Worm (Caenorhabditis elegans): ENCODE results near the gene C14C6.6.
A peak's percentile ranks its signal among the peaks of the same experiment; 100 is the strongest.

C14C6.6 gene

DNA sequence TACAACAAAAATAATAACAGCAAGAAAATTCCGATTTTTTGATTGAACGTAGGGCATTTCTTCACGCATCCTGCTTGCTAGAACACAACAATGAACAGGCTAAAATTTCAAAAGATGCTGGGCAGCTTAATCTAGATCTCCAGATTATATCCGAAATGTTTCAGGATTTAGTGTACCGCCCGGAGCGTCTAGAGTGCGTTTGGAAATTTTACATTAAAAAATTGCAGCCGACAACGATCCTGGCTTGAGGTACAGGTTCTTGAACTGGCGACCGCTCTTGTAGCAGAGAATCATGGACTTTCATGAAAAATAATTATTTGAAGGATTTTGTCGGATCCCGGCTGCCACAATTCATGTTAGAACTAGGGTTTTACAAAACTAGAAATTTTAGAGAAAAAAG, at the start of gene C14C6.6:
C14C6.6 (minus strand) TSS at position 101 of the 400 bp plus-strand sequence.
- no peak for TF ChIP-seq mep-1 (tag; optimal IDR thresholded peaks at IDR 0.05)
- no peak for TF ChIP-seq drap-1 (GFP tag; optimal IDR thresholded peaks at IDR 0.05)
- TF ChIP-seq elt-1 (tag; optimal IDR thresholded peaks at IDR 0.05; ENCODE audit: borderline replicate concordance, insufficient read depth), result no peak
- TF ChIP-seq nhr-12 (tag; optimal IDR thresholded peaks at IDR 0.05), result no peak
- no peak for TF ChIP-seq snpc-4 (tag; optimal IDR thresholded peaks at IDR 0.05)
- no peak for TF ChIP-seq flh-1 (GFP tag; optimal IDR thresholded peaks at IDR 0.05)

DNA sequence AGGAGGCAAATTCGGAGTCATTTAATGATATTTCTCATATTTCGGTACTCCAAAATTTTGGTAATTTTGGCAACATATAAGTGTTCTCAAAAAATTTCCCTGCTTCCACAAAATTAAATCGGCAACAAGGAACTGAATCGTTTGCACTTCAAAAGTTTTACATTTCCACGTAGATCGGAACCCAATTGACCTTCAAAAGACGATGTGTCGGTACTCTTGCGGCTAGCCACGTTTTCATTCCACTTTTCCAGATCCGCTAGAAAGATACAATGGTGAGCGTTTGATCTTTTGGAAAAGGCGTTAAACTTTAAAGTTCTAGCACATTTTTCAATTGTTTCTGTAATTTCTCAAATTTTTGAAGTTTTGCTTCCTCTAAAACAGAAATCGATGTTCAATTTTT, 49.0 kb upstream of the C14C6.6 start:
- TF ChIP-seq bed-3 (GFP tag; optimal IDR thresholded peaks at IDR 0.05) (no peak), flh-1 (GFP tag; optimal IDR thresholded peaks at IDR 0.05) (no peak), nhr-237 (tag; optimal IDR thresholded peaks at IDR 0.05) (no peak), zip-8 (tag; optimal IDR thresholded peaks at IDR 0.05) (no peak), elt-3 (tag; optimal IDR thresholded peaks at IDR 0.05) (no peak), snpc-4 (tag; optimal IDR thresholded peaks at IDR 0.05) (no peak)

DNA sequence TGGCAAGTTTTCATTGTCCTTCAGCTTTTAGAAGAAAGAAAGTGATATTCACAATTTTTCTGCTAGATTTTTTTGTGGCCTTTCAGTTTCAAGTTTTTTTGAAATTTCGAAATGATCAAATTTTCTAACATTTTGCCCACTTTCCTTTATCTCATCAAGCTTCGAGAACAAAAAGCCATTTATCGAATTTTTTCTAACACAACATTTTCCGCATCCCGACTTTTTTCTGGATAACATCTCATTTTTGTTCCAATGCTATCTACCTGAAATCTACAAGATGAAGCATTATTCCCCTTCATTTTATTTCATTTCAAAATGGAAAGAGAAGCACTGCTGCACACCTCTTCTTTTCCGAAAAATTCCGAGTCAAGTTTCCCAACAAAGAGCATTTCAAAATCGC, 45.1 kb upstream of the C14C6.6 start, which contains the start of gene ZK488.5:
ZK488.5 (plus strand) TSS at position 301 of the 400 bp plus-strand sequence.
- TF ChIP-seq mep-1 (tag; optimal IDR thresholded peaks at IDR 0.05), result no peak
- no peak for TF ChIP-seq nhr-2 (tag; optimal IDR thresholded peaks at IDR 0.05)
- TF ChIP-seq sem-2 (GFP tag; optimal IDR thresholded peaks at IDR 0.05), result no peak
- TF ChIP-seq ces-1 (GFP tag; optimal IDR thresholded peaks at IDR 0.05), result no peak
- no peak for TF ChIP-seq ztf-11 (tag; optimal IDR thresholded peaks at IDR 0.05)
- no peak for TF ChIP-seq mls-2 (tag; optimal IDR thresholded peaks at IDR 0.05)
- TF ChIP-seq ceh-83 (GFP tag; optimal IDR thresholded peaks at IDR 0.05), result no peak
- TF ChIP-seq mab-5 (tag; optimal IDR thresholded peaks at IDR 0.05), result no peak
- TF ChIP-seq elt-1 (tag; optimal IDR thresholded peaks at IDR 0.05; ENCODE audit: borderline replicate concordance, insufficient read depth), result no peak
- no peak for TF ChIP-seq nhr-76 (tag; optimal IDR thresholded peaks at IDR 0.05)
- no peak for TF ChIP-seq elt-3 (tag; optimal IDR thresholded peaks at IDR 0.05)
- TF ChIP-seq nhr-12 (tag; optimal IDR thresholded peaks at IDR 0.05), result no peak
- no peak for TF ChIP-seq snpc-4 (tag; optimal IDR thresholded peaks at IDR 0.05)
- TF ChIP-seq ceh-39 (tag; optimal IDR thresholded peaks at IDR 0.05), result no peak
- TF ChIP-seq hlh-1 (tag; optimal IDR thresholded peaks at IDR 0.05), result no peak
- no peak for TF ChIP-seq M03D4.4 (tag; optimal IDR thresholded peaks at IDR 0.05)

ce11 chrV:590182-590581, 42.3 kb upstream of the C14C6.6 start, which contains the start of gene ZK488.6:
ZK488.6 (plus strand) TSS chrV:590482.
- no peak for TF ChIP-seq mls-2 (tag; optimal IDR thresholded peaks at IDR 0.05)
- no peak for TF ChIP-seq drap-1 (GFP tag; optimal IDR thresholded peaks at IDR 0.05)
- no peak for TF ChIP-seq unc-39 (tag; optimal IDR thresholded peaks at IDR 0.05)
- no peak for TF ChIP-seq flh-1 (GFP tag; optimal IDR thresholded peaks at IDR 0.05)
- no peak for TF ChIP-seq mep-1 (tag; optimal IDR thresholded peaks at IDR 0.05)
- TF ChIP-seq nhr-12 (tag; optimal IDR thresholded peaks at IDR 0.05), result no peak
- TF ChIP-seq ceh-43 (GFP tag; optimal IDR thresholded peaks at IDR 0.05), result no peak
- no peak for TF ChIP-seq cnd-1 (tag; optimal IDR thresholded peaks at IDR 0.05)
- no peak for TF ChIP-seq nhr-28 (tag; optimal IDR thresholded peaks at IDR 0.05)
- no peak for TF ChIP-seq lin-13 (tag; optimal IDR thresholded peaks at IDR 0.05)
- no peak for TF ChIP-seq tbx-8 (GFP tag; optimal IDR thresholded peaks at IDR 0.05)
- TF ChIP-seq lin-32 (GFP tag; optimal IDR thresholded peaks at IDR 0.05), result no peak

DNA sequence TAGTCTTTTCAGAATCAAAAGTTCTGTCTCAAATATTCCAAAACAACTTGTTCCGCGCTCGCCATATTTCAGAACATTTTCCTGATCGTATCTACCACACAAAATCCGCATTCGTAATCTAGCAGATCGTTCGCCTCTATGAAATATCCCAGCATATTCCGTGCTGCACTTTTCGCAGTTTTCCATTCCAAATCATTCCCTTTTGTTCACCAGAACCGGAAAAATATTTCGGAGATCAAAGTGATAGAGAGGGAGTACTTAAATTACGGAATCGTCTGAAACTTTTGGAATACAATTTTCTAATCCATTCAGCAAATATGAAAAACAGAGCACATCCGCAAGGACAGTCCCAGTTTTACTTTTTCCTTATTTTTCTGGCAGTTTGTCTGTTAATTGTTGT, 39.9 kb upstream of the C14C6.6 start, which contains the start of gene K06H6.1:
K06H6.1 (plus strand) TSS at position 301 of the 400 bp plus-strand sequence.
- TF ChIP-seq cnd-1 (tag; optimal IDR thresholded peaks at IDR 0.05) (no peak), hlh-1 (tag; optimal IDR thresholded peaks at IDR 0.05) (no peak)

DNA sequence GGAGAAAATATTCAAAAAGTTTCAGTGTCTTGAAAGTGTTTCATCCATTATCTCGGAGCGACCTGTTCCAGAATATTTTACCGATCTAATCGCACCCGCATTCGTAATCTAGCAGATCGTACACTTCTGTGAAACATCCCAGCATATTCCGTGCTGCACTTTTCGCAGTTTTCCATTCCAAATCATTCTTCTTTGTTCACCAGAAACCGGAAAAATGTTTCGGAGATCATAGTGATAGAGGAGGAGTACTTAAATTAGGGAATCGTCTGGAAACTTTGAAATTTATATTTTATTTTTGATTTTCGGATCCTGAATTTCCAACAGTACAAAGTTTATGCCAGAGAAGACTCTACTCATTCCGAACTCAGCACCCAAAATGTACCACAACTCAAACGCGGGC, 37.6 kb upstream of the C14C6.6 start, which contains the start of gene K06H6.2:
K06H6.2 (plus strand) TSS at position 301 of the 400 bp plus-strand sequence.
- TF ChIP-seq elt-1 (tag; optimal IDR thresholded peaks at IDR 0.05; ENCODE audit: borderline replicate concordance, insufficient read depth), result peak; percentile 72
- TF ChIP-seq nhr-2 (tag; optimal IDR thresholded peaks at IDR 0.05), result no peak

DNA sequence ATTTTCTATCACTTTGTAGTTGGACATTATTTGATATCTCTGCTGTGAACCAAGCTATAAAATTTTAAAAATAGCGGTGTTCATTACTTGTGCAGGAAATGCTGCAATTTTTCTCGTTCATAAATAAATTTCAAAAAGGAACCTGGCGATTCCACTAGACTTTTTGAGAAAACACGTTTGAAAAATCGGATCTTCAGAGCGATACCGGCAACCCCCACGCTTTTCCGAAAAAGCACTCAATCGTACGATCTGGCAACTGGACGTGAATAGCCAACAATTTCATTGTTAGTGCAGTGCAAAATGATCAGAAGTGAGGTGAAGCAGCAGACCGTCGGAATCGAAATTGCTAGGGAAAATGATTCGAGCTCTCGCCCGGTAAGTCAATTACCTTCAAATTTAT, 33.7 kb upstream of the C14C6.6 start, which contains the start of gene nstp-7:
nstp-7 (plus strand) TSS at position 301 of the 400 bp plus-strand sequence.
- TF ChIP-seq lsy-2 (tag; optimal IDR thresholded peaks at IDR 0.05), result no peak
- TF ChIP-seq cnd-1 (tag; optimal IDR thresholded peaks at IDR 0.05), result no peak
- TF ChIP-seq nhr-28 (tag; optimal IDR thresholded peaks at IDR 0.05), result no peak
- TF ChIP-seq snpc-4 (tag; optimal IDR thresholded peaks at IDR 0.05), result no peak
- no peak for TF ChIP-seq mls-2 (tag; optimal IDR thresholded peaks at IDR 0.05)
- no peak for TF ChIP-seq ceh-83 (GFP tag; optimal IDR thresholded peaks at IDR 0.05)
- TF ChIP-seq nhr-2 (tag; optimal IDR thresholded peaks at IDR 0.05), result no peak
- TF ChIP-seq unc-39 (tag; optimal IDR thresholded peaks at IDR 0.05), result no peak
- TF ChIP-seq elt-3 (tag; optimal IDR thresholded peaks at IDR 0.05), result no peak

All from whole organism, mixed stage, embryonic.